Worm (Caenorhabditis elegans) whole organism, young adult: ENCODE measurements around the gene hat-1.

Experiments
- B0019.2 ChIP-seq: fragments of 200-800 bp; sonication (Bioruptor generic); conservative IDR thresholded peaks from 2 replicates; pipeline ENCODE4 v1.3.6; 2022; ENCODE audit warnings: missing genetic modification reagents, missing genetic modification characterization, missing compliant biosample characterization
- C17E4.6 ChIP-seq: fragments of 200-800 bp; sonication (Bioruptor generic); IDR thresholded peaks from 2 replicates; pipeline ENCODE4 v1.3.6; 2022; ENCODE audit warnings: missing genetic modification reagents, missing genetic modification characterization, missing compliant biosample characterization
- F22D6.2 ChIP-seq: sonication (generic microtip); optimal IDR thresholded peaks from 2 replicates; lab custom pipeline; 2016; ENCODE audit warnings: mild to moderate bottlenecking, missing genetic modification characterization, missing compliant biosample characterization
- F57C9.4 ChIP-seq: sonication (generic microtip); optimal IDR thresholded peaks from 2 replicates; lab custom pipeline; 2017; ENCODE audit warnings: mild to moderate bottlenecking, missing genetic modification characterization, missing compliant biosample characterization
- Y79H2A.3 ChIP-seq: fragments of 200-800 bp; sonication (Bioruptor generic); conservative IDR thresholded peaks from 2 replicates; pipeline ENCODE4 v1.3.6; 2022; ENCODE audit warnings: missing genetic modification reagents, missing genetic modification characterization, missing compliant biosample characterization
- Y95B8A.8 ChIP-seq: fragments of 200-800 bp; sonication (Bioruptor generic); IDR thresholded peaks from 2 replicates; pipeline ENCODE4 v1.3.6; 2022; ENCODE audit warnings: missing genetic modification reagents, missing genetic modification characterization, missing compliant biosample characterization
- ZK185.1 ChIP-seq: sonication (generic microtip); optimal IDR thresholded peaks from 2 replicates; lab custom pipeline; 2016; ENCODE audit warnings: mild to moderate bottlenecking, missing genetic modification characterization, missing compliant biosample characterization; ENCODE audit not compliant: poor library complexity, severe bottlenecking
- akir-1 ChIP-seq: fragments of 200-800 bp; sonication (Bioruptor generic); optimal IDR thresholded peaks from 2 replicates; lab custom pipeline; 2018; ENCODE audit warnings: mild to moderate bottlenecking, missing genetic modification characterization, moderate library complexity, missing compliant biosample characterization
- ama-1 ChIP-seq, 3 experiments: fragments of 150-350 bp in 1 of 3; sonication (generic microtip) in 2 of 3; optimal IDR thresholded peaks; 2 replicates each; lab custom pipeline; 2014 to 2018; ENCODE audit warnings: missing biosample characterization in 2 of 3, missing genetic modification characterization in 2 of 3, missing genetic modification reagents in 2 of 3
- die-1 ChIP-seq: sonication (generic microtip); optimal IDR thresholded peaks from 2 replicates; lab custom pipeline; 2016; ENCODE audit warnings: missing genotype, mild to moderate bottlenecking, missing genetic modification characterization, missing compliant biosample characterization
- dpff-1 ChIP-seq: sonication (generic microtip); optimal IDR thresholded peaks from 2 replicates; lab custom pipeline; 2017; ENCODE audit warnings: mild to moderate bottlenecking, missing genetic modification characterization, missing compliant biosample characterization
- dpl-1 ChIP-seq: fragments of 150-350 bp; optimal IDR thresholded peaks from 2 replicates; lab custom pipeline; 2014; ENCODE audit warnings: missing biosample characterization, missing genetic modification reagents, missing genetic modification characterization
- egl-44 ChIP-seq: fragments of 200-800 bp; sonication (Bioruptor generic); IDR thresholded peaks from 2 replicates; pipeline ENCODE4 v1.3.6; 2022; ENCODE audit warnings: missing genetic modification reagents, missing genetic modification characterization, missing compliant biosample characterization
- gei-17 ChIP-seq: fragments of 200-800 bp; sonication (Bioruptor generic); optimal IDR thresholded peaks from 2 replicates; lab custom pipeline; 2018; ENCODE audit warnings: mild to moderate bottlenecking, missing genetic modification characterization, missing compliant biosample characterization
- hlh-26 ChIP-seq: fragments of 200-800 bp; sonication (Bioruptor generic); conservative IDR thresholded peaks from 2 replicates; pipeline ENCODE4 v1.3.6; 2022; ENCODE audit warnings: missing genetic modification reagents, missing genetic modification characterization, missing compliant biosample characterization
- hmg-1.2 ChIP-seq: fragments of 200-800 bp; sonication (Bioruptor generic); IDR thresholded peaks from 2 replicates; pipeline ENCODE4 v1.3.6; 2022; ENCODE audit warnings: missing genetic modification reagents, missing genetic modification characterization, missing compliant biosample characterization
- lag-1 ChIP-seq: fragments of 200-800 bp; sonication (Bioruptor generic); IDR thresholded peaks from 2 replicates; pipeline ENCODE4 v1.3.6; 2022; ENCODE audit warnings: missing genetic modification reagents, missing genetic modification characterization, missing compliant biosample characterization
- let-526 ChIP-seq: fragments of 200-800 bp; sonication (Bioruptor generic); IDR thresholded peaks from 2 replicates; pipeline ENCODE4 v1.3.6; 2022; ENCODE audit warnings: missing genetic modification reagents, missing genetic modification characterization, missing compliant biosample characterization
- lin-54 ChIP-seq: fragments of 200-800 bp; sonication (Bioruptor generic); optimal IDR thresholded peaks from 2 replicates; lab custom pipeline; 2018; ENCODE audit warnings: mild to moderate bottlenecking, missing genetic modification characterization, missing compliant biosample characterization
- lir-1 ChIP-seq: fragments of 200-800 bp; sonication (Bioruptor generic); conservative IDR thresholded peaks from 2 replicates; pipeline ENCODE4 v1.3.6; 2022; ENCODE audit warnings: missing genetic modification reagents, missing genetic modification characterization, missing compliant biosample characterization
- madf-3 ChIP-seq: fragments of 200-800 bp; sonication (Bioruptor generic); IDR thresholded peaks from 2 replicates; pipeline ENCODE4 v1.3.6; 2022; ENCODE audit warnings: missing genetic modification reagents, missing genetic modification characterization, missing compliant biosample characterization
- mcd-1 ChIP-seq: fragments of 200-800 bp; sonication (Bioruptor generic); IDR thresholded peaks from 2 replicates; pipeline ENCODE4 v1.3.6; 2022; ENCODE audit warnings: missing genetic modification reagents, missing genetic modification characterization, missing compliant biosample characterization
- mes-4 ChIP-seq: sonication (generic microtip); optimal IDR thresholded peaks from 2 replicates; lab custom pipeline; 2016; ENCODE audit warnings: missing genotype, missing genetic modification characterization, missing compliant biosample characterization
- nfya-2 ChIP-seq: fragments of 200-800 bp; sonication (Bioruptor generic); IDR thresholded peaks from 2 replicates; pipeline ENCODE4 v1.3.6; 2022; ENCODE audit warnings: missing genetic modification reagents, missing genetic modification characterization, missing compliant biosample characterization
- nfyb-1 ChIP-seq: fragments of 200-800 bp; sonication (Bioruptor generic); IDR thresholded peaks from 2 replicates; pipeline ENCODE4 v1.3.6; 2022; ENCODE audit warnings: missing genetic modification reagents, missing genetic modification characterization, missing compliant biosample characterization
- nhr-120 ChIP-seq: fragments of 200-800 bp; sonication (Bioruptor generic); IDR thresholded peaks from 2 replicates; pipeline ENCODE4 v1.3.6; 2022; ENCODE audit warnings: missing genetic modification characterization, missing compliant biosample characterization
- nhr-27 ChIP-seq: fragments of 200-800 bp; sonication (Bioruptor generic); optimal IDR thresholded peaks from 2 replicates; lab custom pipeline; 2018; ENCODE audit warnings: mild to moderate bottlenecking, missing genetic modification characterization, moderate library complexity, missing compliant biosample characterization
- pha-4 ChIP-seq: fragments of 150-350 bp; sonication (generic microtip); optimal IDR thresholded peaks from 2 replicates; lab custom pipeline; 2014; ENCODE audit warnings: missing biosample characterization, missing genetic modification reagents, missing genetic modification characterization
- rec-8 ChIP-seq, 2 experiments: sonication (generic microtip); optimal IDR thresholded peaks; 2 replicates each; lab custom pipeline; 2016; ENCODE audit warnings: mild to moderate bottlenecking in 2 of 2, missing genetic modification characterization in 2 of 2, missing genetic modification reagents in 2 of 2, missing genotype in 2 of 2, missing biosample characterization in 1 of 2, missing compliant biosample characterization in 1 of 2, moderate library complexity in 1 of 2
- rpc-1 ChIP-seq, 2 experiments: fragments of 150-350 bp in 1 of 2; sonication (generic microtip) in 1 of 2; optimal IDR thresholded peaks; 2 replicates each; lab custom pipeline; 2014 to 2018; ENCODE audit warnings: missing biosample characterization in 1 of 2, missing genetic modification characterization in 1 of 2, missing genetic modification reagents in 1 of 2, missing genotype in 1 of 2
- sdz-38 ChIP-seq: sonication (generic microtip); optimal IDR thresholded peaks from 2 replicates; lab custom pipeline; 2016; ENCODE audit warnings: missing genotype, missing genetic modification characterization, missing compliant biosample characterization
- sea-2 ChIP-seq: fragments of 200-800 bp; sonication (Bioruptor generic); IDR thresholded peaks from 2 replicates; pipeline ENCODE4 v1.3.6; 2022; ENCODE audit warnings: missing genetic modification characterization, missing compliant biosample characterization
- snpc-1.3 ChIP-seq: sonication (generic microtip); optimal IDR thresholded peaks from 2 replicates; lab custom pipeline; 2017; ENCODE audit warnings: missing genetic modification characterization, mild to moderate bottlenecking, missing compliant biosample characterization, antibody characterized with exemption, moderate library complexity, missing genotype, missing genetic modification reagents; ENCODE audit not compliant: insufficient read depth
- tlf-1 ChIP-seq: fragments of 200-800 bp; sonication (Bioruptor generic); optimal IDR thresholded peaks from 2 replicates; lab custom pipeline; 2018; ENCODE audit warnings: mild to moderate bottlenecking, missing genetic modification characterization, missing compliant biosample characterization
- unc-130 ChIP-seq: sonication (generic microtip); optimal IDR thresholded peaks from 2 replicates; lab custom pipeline; 2016; ENCODE audit warnings: missing genetic modification reagents, missing genetic modification characterization, missing compliant biosample characterization
- xnd-1 ChIP-seq: sonication (generic microtip); optimal IDR thresholded peaks from 2 replicates; lab custom pipeline; 2016; ENCODE audit warnings: missing genotype, missing genetic modification reagents, missing genetic modification characterization, missing compliant biosample characterization
- zim-3 ChIP-seq: sonication (generic microtip); optimal IDR thresholded peaks from 2 replicates; lab custom pipeline; 2017; ENCODE audit warnings: mild to moderate bottlenecking, missing genetic modification characterization, moderate library complexity, missing compliant biosample characterization
- ztf-26 ChIP-seq: sonication (generic microtip); optimal IDR thresholded peaks from 2 replicates; lab custom pipeline; 2017; ENCODE audit warnings: missing genetic modification characterization, missing compliant biosample characterization
- ztf-3 ChIP-seq: fragments of 200-800 bp; sonication (Bioruptor generic); optimal IDR thresholded peaks from 2 replicates; lab custom pipeline; 2018; ENCODE audit warnings: mild to moderate bottlenecking, missing genetic modification characterization, missing compliant biosample characterization

hat-1 gene

ce11 chrIII:10364656-10365055 is 42.4 kb downstream of the hat-1 start, which contains the start of gene tbc-8:
tbc-8 (plus strand) TSS chrIII:10364956.
- TF ChIP-seq nhr-27 = no peak
- no peak for TF ChIP-seq ztf-26
- no peak for TF ChIP-seq rec-8 (tag; optimal IDR thresholded peaks at IDR 0.05; lab: Kevin White, UChicago)
- no peak for TF ChIP-seq egl-44 (GFP tag; lab: Robert Waterston, UW)
- no peak for TF ChIP-seq F57C9.4 (tag; lab: Kevin White, UChicago)
- no peak for TF ChIP-seq Y95B8A.8
- TF ChIP-seq Y79H2A.3 = no peak
- no peak for TF ChIP-seq rpc-1 (optimal IDR thresholded peaks at IDR 0.05; lab: Kevin White, UChicago)
- no peak for TF ChIP-seq rpc-1 (tag; optimal IDR thresholded peaks at IDR 0.05; lab: Kevin White, UChicago)
- TF ChIP-seq unc-130 (GFP tag; lab: Kevin White, UChicago) = no peak
- TF ChIP-seq dpff-1 (tag; lab: Kevin White, UChicago) = no peak
- TF ChIP-seq nfya-2 (GFP tag; lab: Robert Waterston, UW) = no peak
- no peak for TF ChIP-seq nhr-120 (GFP tag; lab: Robert Waterston, UW)
- TF ChIP-seq dpl-1 (GFP tag; lab: Kevin White, UChicago) = no peak
- no peak for TF ChIP-seq B0019.2 (GFP tag; lab: Robert Waterston, UW)
- TF ChIP-seq let-526 (GFP tag; lab: Robert Waterston, UW) = no peak
- no peak for TF ChIP-seq madf-3 (GFP tag; lab: Robert Waterston, UW)
- no peak for TF ChIP-seq xnd-1
- TF ChIP-seq C17E4.6 (GFP tag; lab: Robert Waterston, UW) = no peak
- TF ChIP-seq hmg-1.2 = no peak

ce11 chrIII:10362920-10363319 is 44.1 kb downstream of the hat-1 start:
- no peak for TF ChIP-seq snpc-1.3 (tag; lab: Kevin White, UChicago)
- no peak for TF ChIP-seq sdz-38 (tag; lab: Kevin White, UChicago)
- TF ChIP-seq ama-1 (optimal IDR thresholded peaks at IDR 0.05; lab: Kevin White, UChicago) = no peak
- TF ChIP-seq ama-1 (GFP tag; optimal IDR thresholded peaks at IDR 0.05; lab: Kevin White, UChicago) = no peak
- TF ChIP-seq hlh-26 (GFP tag; lab: Robert Waterston, UW) = no peak
- no peak for TF ChIP-seq lin-54 (GFP tag; lab: Kevin White, UChicago)
- TF ChIP-seq mcd-1 = no peak
- no peak for TF ChIP-seq lag-1 (GFP tag; lab: Robert Waterston, UW)
- no peak for TF ChIP-seq ZK185.1 (tag; lab: Kevin White, UChicago)
- TF ChIP-seq unc-130 (GFP tag; lab: Kevin White, UChicago) = no peak
- no peak for TF ChIP-seq dpff-1 (tag; lab: Kevin White, UChicago)
- TF ChIP-seq lir-1 = no peak
- no peak for TF ChIP-seq die-1
- no peak for TF ChIP-seq zim-3 (tag; lab: Kevin White, UChicago)
- no peak for TF ChIP-seq mes-4 (tag; lab: Kevin White, UChicago)
- TF ChIP-seq tlf-1 (GFP tag; lab: Kevin White, UChicago) = no peak
- TF ChIP-seq akir-1 (GFP tag; lab: Kevin White, UChicago) = no peak
- TF ChIP-seq nfyb-1 (GFP tag; lab: Robert Waterston, UW) = no peak
- TF ChIP-seq sea-2 = no peak
- TF ChIP-seq gei-17 = no peak
- TF ChIP-seq xnd-1 = no peak
- TF ChIP-seq, all 124 proteins: peak for 0

ce11 chrIII:10361456-10361855 is 45.6 kb downstream of the hat-1 start:
- TF ChIP-seq F22D6.2 (tag; lab: Kevin White, UChicago) (no peak), pha-4 (tag; lab: Kevin White, UChicago) (no peak), ztf-3 (GFP tag; lab: Kevin White, UChicago) (no peak)
